Worm (Caenorhabditis elegans) whole organism, L4 larva: ENCODE results near the gene asp-6.

Source experiments
- F37D6.2 ChIP-seq: sonication (generic microtip); optimal IDR thresholded peaks from 2 replicates; lab custom pipeline; 2016; ENCODE audit warnings: mild to moderate bottlenecking, missing genetic modification characterization, missing compliant biosample characterization
- ama-1 ChIP-seq: fragments of 150-350 bp; optimal IDR thresholded peaks from 2 replicates; lab custom pipeline; 2014; ENCODE audit warnings: inconsistent platforms, mixed read lengths
- madf-5 ChIP-seq, 2 experiments: fragments of 200-800 bp; sonication (Bioruptor generic); IDR thresholded peaks; 2 replicates each; pipeline ENCODE4 v1.3.6; 2022; ENCODE audit warnings: missing compliant biosample characterization in 2 of 2, missing genetic modification characterization in 2 of 2
- nhr-41 ChIP-seq: fragments of 200-800 bp; sonication (Bioruptor generic); IDR thresholded peaks from 2 replicates; pipeline ENCODE4 v1.3.6; 2022; ENCODE audit warnings: missing genetic modification reagents, missing genetic modification characterization, missing compliant biosample characterization
- sdz-12 ChIP-seq: fragments of 200-800 bp; sonication (Bioruptor generic); optimal IDR thresholded peaks from 2 replicates; lab custom pipeline; 2018; ENCODE audit warnings: mild to moderate bottlenecking, missing genetic modification characterization, missing compliant biosample characterization
- zag-1 ChIP-seq: fragments of 150-350 bp; optimal IDR thresholded peaks from 2 replicates; lab custom pipeline; 2014; ENCODE audit warnings: missing biosample characterization, missing genetic modification characterization

DNA sequence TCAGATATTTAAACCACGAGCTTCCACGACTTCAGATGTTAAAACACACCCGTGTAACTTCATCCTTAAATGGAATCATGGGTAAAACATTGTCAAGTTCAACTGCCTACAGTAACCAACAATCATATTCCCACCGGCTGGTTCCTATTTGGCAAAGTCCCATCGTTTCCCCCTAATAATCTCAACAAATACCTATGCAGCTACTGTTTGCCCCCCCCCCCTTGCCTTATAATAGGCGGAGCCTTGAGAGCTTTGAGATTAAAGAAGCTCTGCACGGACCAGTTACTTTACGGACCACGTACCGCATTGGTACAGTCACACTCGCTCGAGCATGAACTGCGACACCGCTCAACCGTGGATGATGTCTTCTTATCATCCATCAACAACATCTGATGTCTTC lies 44.1 kb downstream of the asp-6 start, which contains the start of gene pax-1:
- TF ChIP-seq sdz-12 (GFP tag; lab: Kevin White, UChicago) (no peak), madf-5 (GFP tag; IDR thresholded peaks at IDR 0.05; lab: Robert Waterston, UW) (no peak), ama-1 (lab: Kevin White, UChicago) (no peak), nhr-41 (GFP tag; lab: Robert Waterston, UW) (no peak), F37D6.2 (tag; lab: Kevin White, UChicago) (no peak), zag-1 (no peak)
